Worm (Caenorhabditis elegans) whole organism, early embryonic: ENCODE measurements around the gene Y11D7A.3.

ENCODE experiments used
- F13C5.2 ChIP-seq: sonication (generic microtip); optimal IDR thresholded peaks from 2 replicates; lab custom pipeline; 2017; ENCODE audit warnings: mild to moderate bottlenecking, missing genetic modification characterization, inconsistent platforms, missing compliant biosample characterization
- aly-1 ChIP-seq: sonication (generic microtip); optimal IDR thresholded peaks from 2 replicates; lab custom pipeline; 2016; ENCODE audit warnings: missing genetic modification characterization, missing compliant biosample characterization
- ama-1 ChIP-seq: fragments of 150-350 bp; optimal IDR thresholded peaks from 2 replicates; lab custom pipeline; 2014
- flt-1 ChIP-seq: fragments of 200-800 bp; sonication (Bioruptor generic); IDR thresholded peaks from 2 replicates; pipeline ENCODE4 v1.3.6; 2022; ENCODE audit warnings: missing genetic modification characterization, missing compliant biosample characterization
- hmg-4 ChIP-seq: fragments of 200-800 bp; sonication (Bioruptor generic); optimal IDR thresholded peaks from 2 replicates; lab custom pipeline; 2018; ENCODE audit warnings: mild to moderate bottlenecking, missing genetic modification characterization, missing compliant biosample characterization
- sea-1 ChIP-seq: fragments of 200-800 bp; sonication (Bioruptor generic); conservative IDR thresholded peaks from 2 replicates; pipeline ENCODE4 v1.3.6; 2022; ENCODE audit warnings: missing genetic modification characterization, missing compliant biosample characterization
- tra-4 ChIP-seq: sonication (generic microtip); optimal IDR thresholded peaks from 2 replicates; lab custom pipeline; 2017; ENCODE audit warnings: missing genetic modification characterization, missing compliant biosample characterization

DNA sequence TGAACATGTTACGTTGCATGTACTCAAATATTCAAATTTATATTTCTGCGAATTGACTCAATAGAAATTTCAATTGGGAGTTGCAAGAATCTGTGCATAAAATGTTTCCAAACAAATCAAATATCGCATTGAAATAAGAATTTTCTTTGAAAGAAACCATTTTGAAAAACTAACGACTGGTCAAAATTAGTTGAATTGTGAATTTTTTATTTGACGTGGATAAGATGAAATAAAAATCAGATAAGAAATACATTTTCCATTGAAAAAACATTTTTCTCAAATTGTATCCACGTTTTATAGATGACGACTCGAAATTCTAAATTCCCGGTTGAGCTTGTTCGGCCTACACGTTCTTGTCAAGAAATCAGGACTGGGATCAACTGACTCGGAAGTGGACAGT, 8.1 kb upstream of the Y11D7A.3 start, which contains the start of gene C46C2.3:
- TF ChIP-seq tra-4 (tag; lab: Kevin White, UChicago) (no peak), hmg-4 (GFP tag; lab: Kevin White, UChicago) (no peak), F13C5.2 (no peak), flt-1 (GFP tag; lab: Robert Waterston, UW) (no peak), aly-1 (tag; lab: Kevin White, UChicago) (no peak), ama-1 (lab: Kevin White, UChicago) (no peak), sea-1 (GFP tag; lab: Robert Waterston, UW) (no peak)
